Worm (Caenorhabditis elegans) whole organism, early embryonic: Measurements from ENCODE around the gene unc-50.

Experiments
- B0310.2 ChIP-seq: sonication (generic microtip); optimal IDR thresholded peaks from 2 replicates; lab custom pipeline; 2016; ENCODE audit warnings: mild to moderate bottlenecking, missing genetic modification characterization, missing compliant biosample characterization
- F13C5.2 ChIP-seq: sonication (generic microtip); optimal IDR thresholded peaks from 2 replicates; lab custom pipeline; 2017; ENCODE audit warnings: mild to moderate bottlenecking, missing genetic modification characterization, inconsistent platforms, missing compliant biosample characterization
- ama-1 ChIP-seq: fragments of 150-350 bp; optimal IDR thresholded peaks from 2 replicates; lab custom pipeline; 2014
- ceh-36 ChIP-seq: sonication (generic microtip); optimal IDR thresholded peaks from 2 replicates; lab custom pipeline; 2016; ENCODE audit warnings: missing genetic modification characterization, inconsistent platforms, missing compliant biosample characterization
- ets-7 ChIP-seq: sonication (generic microtip); optimal IDR thresholded peaks from 2 replicates; lab custom pipeline; 2016; ENCODE audit warnings: missing genotype, missing genetic modification characterization, missing compliant biosample characterization
- hmg-4 ChIP-seq: fragments of 200-800 bp; sonication (Bioruptor generic); optimal IDR thresholded peaks from 2 replicates; lab custom pipeline; 2018; ENCODE audit warnings: mild to moderate bottlenecking, missing genetic modification characterization, missing compliant biosample characterization
- hnd-1 ChIP-seq: sonication (generic microtip); optimal IDR thresholded peaks from 2 replicates; lab custom pipeline; 2016; ENCODE audit warnings: missing genetic modification characterization, missing compliant biosample characterization
- pes-1 ChIP-seq: fragments of 200-800 bp; sonication (Bioruptor generic); IDR thresholded peaks from 2 replicates; pipeline ENCODE4 v1.3.6; 2022; ENCODE audit warnings: missing genetic modification reagents, missing genetic modification characterization, missing compliant biosample characterization
- scrt-1 ChIP-seq: fragments of 200-800 bp; sonication (Bioruptor generic); IDR thresholded peaks from 2 replicates; pipeline ENCODE4 v1.3.6; 2022; ENCODE audit warnings: missing genetic modification characterization, missing compliant biosample characterization
- tbx-37 ChIP-seq: fragments of 200-800 bp; sonication (Bioruptor generic); conservative IDR thresholded peaks from 2 replicates; pipeline ENCODE4 v1.3.6; 2022; ENCODE audit warnings: missing genetic modification reagents, missing genetic modification characterization, missing compliant biosample characterization
- tra-4 ChIP-seq: sonication (generic microtip); optimal IDR thresholded peaks from 2 replicates; lab custom pipeline; 2017; ENCODE audit warnings: missing genetic modification characterization, missing compliant biosample characterization

ce11 chrIII:10361456-10361855 lies 43.5 kb upstream of the unc-50 start:
- TF ChIP-seq ama-1 (lab: Kevin White, UChicago) = no peak
- TF ChIP-seq F13C5.2 (tag; lab: Kevin White, UChicago) = no peak
- no peak for TF ChIP-seq pes-1 (GFP tag; lab: Robert Waterston, UW)
- TF ChIP-seq tra-4 (tag; lab: Kevin White, UChicago) = no peak
- TF ChIP-seq ets-7 (tag; lab: Kevin White, UChicago) = no peak
- no peak for TF ChIP-seq hmg-4 (GFP tag; lab: Kevin White, UChicago)
- no peak for TF ChIP-seq B0310.2 (tag; lab: Kevin White, UChicago)
- no peak for TF ChIP-seq tbx-37 (GFP tag; lab: Robert Waterston, UW)
- TF ChIP-seq hnd-1 (tag; lab: Kevin White, UChicago) = no peak
- no peak for TF ChIP-seq scrt-1 (GFP tag; lab: Robert Waterston, UW)
- no peak for TF ChIP-seq ceh-36
